Worm (Caenorhabditis elegans) whole organism, L2 larva: ENCODE results near the gene scl-9.
A peak's percentile ranks its signal among the peaks of the same experiment; 100 is the strongest.

Experiments used
- C34F6.9 ChIP-seq: fragments of 150-350 bp; optimal IDR thresholded peaks from 2 replicates; lab custom pipeline; 2014; ENCODE audit warnings: missing biosample characterization, missing genetic modification characterization
- F13H6.1 ChIP-seq: sonication (generic microtip); optimal IDR thresholded peaks from 2 replicates; lab custom pipeline; 2016; ENCODE audit warnings: missing genetic modification characterization, missing compliant biosample characterization
- Y55F3AM.14 ChIP-seq: fragments of 200-800 bp; sonication (Bioruptor generic); optimal IDR thresholded peaks from 2 replicates; lab custom pipeline; 2018; ENCODE audit warnings: mild to moderate bottlenecking, missing genetic modification characterization, missing compliant biosample characterization
- ZK546.5 ChIP-seq: sonication (generic microtip); optimal IDR thresholded peaks from 2 replicates; lab custom pipeline; 2017; ENCODE audit warnings: missing biosample characterization, missing genetic modification characterization
- alr-1 ChIP-seq: fragments of 150-350 bp; optimal IDR thresholded peaks from 2 replicates; lab custom pipeline; 2014; ENCODE audit warnings: missing biosample characterization, missing genetic modification characterization
- aly-2 ChIP-seq: fragments of 150-350 bp; optimal IDR thresholded peaks from 2 replicates; lab custom pipeline; 2014; ENCODE audit warnings: missing biosample characterization, missing genetic modification characterization
- ama-1 ChIP-seq: fragments of 150-350 bp; optimal IDR thresholded peaks from 2 replicates; lab custom pipeline; 2018; ENCODE audit warnings: inconsistent platforms
- blmp-1 ChIP-seq: sonication (generic microtip); optimal IDR thresholded peaks from 2 replicates; lab custom pipeline; 2017; ENCODE audit warnings: missing genetic modification characterization, mild to moderate bottlenecking, missing compliant biosample characterization, antibody characterized with exemption, moderate library complexity; ENCODE audit not compliant: insufficient read depth
- crh-2 ChIP-seq: sonication (generic microtip); optimal IDR thresholded peaks from 2 replicates; lab custom pipeline; 2017; ENCODE audit warnings: missing biosample characterization, missing genetic modification characterization
- egl-27 ChIP-seq: sonication (generic microtip); optimal IDR thresholded peaks from 3 replicates; lab custom pipeline; 2017; ENCODE audit warnings: missing biosample characterization, missing genetic modification reagents, missing genetic modification characterization
- elt-3 ChIP-seq: sonication (generic microtip); optimal IDR thresholded peaks from 2 replicates; lab custom pipeline; 2017; ENCODE audit warnings: missing biosample characterization, missing genetic modification characterization
- fos-1 ChIP-seq: fragments of 150-350 bp; optimal IDR thresholded peaks from 2 replicates; lab custom pipeline; 2014; ENCODE audit warnings: missing biosample characterization, missing genetic modification characterization
- gmeb-1 ChIP-seq: fragments of 150-350 bp; optimal IDR thresholded peaks from 2 replicates; lab custom pipeline; 2014; ENCODE audit warnings: missing biosample characterization, missing genetic modification characterization
- lin-11 ChIP-seq: fragments of 150-350 bp; sonication (generic microtip); optimal IDR thresholded peaks from 2 replicates; lab custom pipeline; 2014; ENCODE audit warnings: missing biosample characterization, missing genetic modification characterization, inconsistent platforms, mixed read lengths
- lin-13 ChIP-seq: fragments of 150-350 bp; optimal IDR thresholded peaks from 2 replicates; lab custom pipeline; 2014; ENCODE audit warnings: missing biosample characterization, missing genetic modification reagents, missing genetic modification characterization
- lin-39 ChIP-seq: fragments of 150-350 bp; optimal IDR thresholded peaks from 2 replicates; lab custom pipeline; 2014; ENCODE audit warnings: missing biosample characterization, missing genetic modification reagents, missing genetic modification characterization
- lsy-2 ChIP-seq, 2 experiments: fragments of 150-350 bp in 1 of 2; sonication (generic microtip) in 1 of 2; optimal IDR thresholded peaks; 2 replicates each; lab custom pipeline; 2014 to 2017; ENCODE audit warnings: missing biosample characterization in 2 of 2, missing genetic modification characterization in 2 of 2
- mab-5 ChIP-seq: fragments of 150-350 bp; optimal IDR thresholded peaks from 2 replicates; lab custom pipeline; 2014; ENCODE audit warnings: missing biosample characterization, missing genetic modification characterization
- mbf-1 ChIP-seq: sonication (generic microtip); optimal IDR thresholded peaks from 2 replicates; lab custom pipeline; 2017; ENCODE audit warnings: missing biosample characterization, missing genetic modification characterization
- nhr-10 ChIP-seq: sonication (generic microtip); optimal IDR thresholded peaks from 2 replicates; lab custom pipeline; 2017; ENCODE audit warnings: missing biosample characterization, missing genetic modification characterization
- nhr-12 ChIP-seq: fragments of 150-350 bp; optimal IDR thresholded peaks from 2 replicates; lab custom pipeline; 2014; ENCODE audit warnings: missing biosample characterization, missing genetic modification characterization
- nhr-129 ChIP-seq: fragments of 150-350 bp; optimal IDR thresholded peaks from 2 replicates; lab custom pipeline; 2014; ENCODE audit warnings: missing biosample characterization, missing genetic modification characterization
- nhr-23 ChIP-seq: fragments of 150-350 bp; optimal IDR thresholded peaks from 2 replicates; lab custom pipeline; 2014; ENCODE audit warnings: missing biosample characterization, missing genetic modification reagents, missing genetic modification characterization
- nhr-237 ChIP-seq: fragments of 150-350 bp; optimal IDR thresholded peaks from 2 replicates; lab custom pipeline; 2014; ENCODE audit warnings: missing biosample characterization, missing genetic modification characterization
- nhr-6 ChIP-seq: fragments of 150-350 bp; optimal IDR thresholded peaks from 2 replicates; lab custom pipeline; 2014; ENCODE audit warnings: missing biosample characterization, missing genetic modification characterization
- nhr-77 ChIP-seq: fragments of 150-350 bp; optimal IDR thresholded peaks from 2 replicates; lab custom pipeline; 2014; ENCODE audit warnings: missing biosample characterization, missing genetic modification characterization
- peb-1 ChIP-seq: fragments of 150-350 bp; optimal IDR thresholded peaks from 2 replicates; lab custom pipeline; 2014; ENCODE audit warnings: missing biosample characterization, missing genetic modification characterization
- skn-1 ChIP-seq: sonication (generic microtip); optimal IDR thresholded peaks from 2 replicates; lab custom pipeline; 2017; ENCODE audit warnings: missing biosample characterization, missing genetic modification characterization
- sma-9 ChIP-seq, 2 experiments: fragments of 150-350 bp in 1 of 2; sonication (generic microtip) in 1 of 2; optimal IDR thresholded peaks; 2 replicates each; lab custom pipeline; 2014 to 2016; ENCODE audit warnings: missing genetic modification characterization in 2 of 2, mild to moderate bottlenecking in 1 of 2, missing biosample characterization in 1 of 2, missing compliant biosample characterization in 1 of 2, missing genetic modification reagents in 1 of 2, moderate library complexity in 1 of 2
- snpc-4 ChIP-seq: fragments of 150-350 bp; optimal IDR thresholded peaks from 2 replicates; lab custom pipeline; 2014; ENCODE audit warnings: missing biosample characterization, missing genetic modification characterization
- unc-39 ChIP-seq: fragments of 150-350 bp; optimal IDR thresholded peaks from 2 replicates; lab custom pipeline; 2014; ENCODE audit warnings: missing biosample characterization, missing genetic modification characterization
- unc-62 ChIP-seq: fragments of 150-350 bp; optimal IDR thresholded peaks from 2 replicates; lab custom pipeline; 2014; ENCODE audit warnings: missing biosample characterization, missing genetic modification reagents, missing genetic modification characterization
- zag-1 ChIP-seq: fragments of 150-350 bp; optimal IDR thresholded peaks from 2 replicates; lab custom pipeline; 2014; ENCODE audit warnings: missing biosample characterization, missing genetic modification characterization
- ztf-1 ChIP-seq: fragments of 200-800 bp; sonication (Bioruptor generic); conservative IDR thresholded peaks from 2 replicates; pipeline ENCODE4 v1.3.6; 2022; ENCODE audit warnings: missing genetic modification characterization, missing compliant biosample characterization
- ztf-11 ChIP-seq: sonication (generic microtip); optimal IDR thresholded peaks from 2 replicates; lab custom pipeline; 2017; ENCODE audit warnings: missing biosample characterization, missing genetic modification characterization

scl-9 gene

ce11 chrIV:13052568-13052967 is 5.6 kb downstream of the scl-9 start, which contains the start of gene F49E11.7:
Gene F49E11.7 (plus strand): TSS chrIV:13052868.
- TF ChIP-seq gmeb-1 (tag; lab: Kevin White, UChicago) = no peak
- no peak for TF ChIP-seq mab-5 (tag; lab: Kevin White, UChicago)
- no peak for TF ChIP-seq fos-1 (tag; lab: Kevin White, UChicago)
- TF ChIP-seq ZK546.5 (tag; lab: Kevin White, UChicago) = no peak
- no peak for TF ChIP-seq mbf-1
- TF ChIP-seq nhr-129 (tag; lab: Kevin White, UChicago) = no peak
- TF ChIP-seq nhr-237 (tag; lab: Kevin White, UChicago) = no peak
- no peak for TF ChIP-seq aly-2 (tag; lab: Kevin White, UChicago)
- TF ChIP-seq zag-1 (tag; lab: Kevin White, UChicago) = no peak
- no peak for TF ChIP-seq egl-27
- no peak for TF ChIP-seq nhr-12 (tag; lab: Kevin White, UChicago)
- TF ChIP-seq lin-39 (tag; lab: Kevin White, UChicago) = no peak
- no peak for TF ChIP-seq ztf-11 (tag; lab: Kevin White, UChicago)
- no peak for TF ChIP-seq nhr-6
- no peak for TF ChIP-seq peb-1 (tag; lab: Kevin White, UChicago)
- no peak for TF ChIP-seq alr-1

ce11 chrIV:13056026-13056425 is 9.1 kb downstream of the scl-9 start, which contains the start of gene scl-1:
Gene scl-1 (plus strand): TSS chrIV:13056326.
- TF ChIP-seq unc-62 (GFP tag; lab: Kevin White, UChicago) (no peak), skn-1 (tag; lab: Kevin White, UChicago) (no peak), egl-27 (no peak), ztf-1 (no peak), blmp-1 (tag; lab: Kevin White, UChicago) (no peak), alr-1 (no peak), ama-1 (lab: Kevin White, UChicago) (no peak), peb-1 (tag; lab: Kevin White, UChicago) (no peak), nhr-77 (tag; lab: Kevin White, UChicago) (no peak), snpc-4 (tag; lab: Kevin White, UChicago) (no peak), nhr-6 (no peak)

- TF ChIP-seq nhr-6 = no peak
- peak; percentile 30 for TF ChIP-seq nhr-129 (tag; lab: Kevin White, UChicago)
- TF ChIP-seq ama-1 (lab: Kevin White, UChicago) = no peak
- no peak for TF ChIP-seq Y55F3AM.14
- TF ChIP-seq nhr-23 (tag; lab: Kevin White, UChicago) = no peak
- peak; percentile 54 for TF ChIP-seq crh-2 (tag; lab: Kevin White, UChicago)
- TF ChIP-seq F13H6.1 (tag; lab: Kevin White, UChicago) = peak; percentile 12
- TF ChIP-seq unc-62 (GFP tag; lab: Kevin White, UChicago) = no peak
- TF ChIP-seq ztf-1 = no peak
- TF ChIP-seq unc-39 (tag; lab: Kevin White, UChicago) = no peak
- TF ChIP-seq egl-27 = peak; percentile 11
- TF ChIP-seq mab-5 (tag; lab: Kevin White, UChicago) = no peak
- TF ChIP-seq alr-1 = no peak
- TF ChIP-seq sma-9 (GFP tag; optimal IDR thresholded peaks at IDR 0.05; lab: Kevin White, UChicago) = peak; percentile 80
- TF ChIP-seq sma-9 (tag; optimal IDR thresholded peaks at IDR 0.05; lab: Kevin White, UChicago) = no peak
- no peak for TF ChIP-seq nhr-77 (tag; lab: Kevin White, UChicago)
- TF ChIP-seq fos-1 (tag; lab: Kevin White, UChicago) = peak; percentile 98
- no peak for TF ChIP-seq nhr-10
- TF ChIP-seq lin-13 (GFP tag; lab: Kevin White, UChicago) = no peak
- peak; percentile 46 for TF ChIP-seq gmeb-1 (tag; lab: Kevin White, UChicago)
- no peak for TF ChIP-seq lsy-2 (tag; optimal IDR thresholded peaks at IDR 0.05; lab: Kevin White, UChicago)
- peak; percentile 68 for TF ChIP-seq skn-1 (tag; lab: Kevin White, UChicago)
- no peak for TF ChIP-seq elt-3
Measured at ce11 chrIV:13057418-13057817, 10.5 kb downstream of the scl-9 start, which contains the start of gene scl-2. Gene scl-2 (plus strand): TSS chrIV:13057710.

ce11 chrIV:13059284-13059683 is 12.3 kb downstream of the scl-9 start, which contains the start of gene scl-3:
Gene scl-3 (plus strand): TSS chrIV:13059584.
- TF ChIP-seq C34F6.9 (tag; lab: Kevin White, UChicago) = no peak
- TF ChIP-seq lin-11 (tag; lab: Kevin White, UChicago) = no peak
